Worm (Caenorhabditis elegans): ENCODE data around the gene C01G12.7.

- TF ChIP-seq nhr-80 (tag; optimal IDR thresholded peaks at IDR 0.05), result no peak
- no peak for TF ChIP-seq C17E4.6 (GFP tag; IDR thresholded peaks at IDR 0.05)
- TF ChIP-seq pha-4 (tag; optimal IDR thresholded peaks at IDR 0.05), result no peak
- TF ChIP-seq unc-130 (GFP tag; optimal IDR thresholded peaks at IDR 0.05), result no peak
- no peak for TF ChIP-seq ccch-3 (GFP tag; optimal IDR thresholded peaks at IDR 0.05)
- no peak for TF ChIP-seq F39B2.1 (GFP tag; IDR thresholded peaks at IDR 0.05)
Measured at ce11 chrII:14578013-14578412, 13.7 kb downstream of the C01G12.7 start, which contains the start of gene nspb-7.

Data from whole organism, young adult.